Worm (Caenorhabditis elegans) whole organism, midembryonic: Measurements from ENCODE around the gene clec-164.

Experiments
- T22C8.4 ChIP-seq: fragments of 200-800 bp; sonication (Bioruptor generic); IDR thresholded peaks from 2 replicates; pipeline ENCODE4 v1.3.6; 2022; ENCODE audit warnings: missing genetic modification characterization, missing compliant biosample characterization
- cog-1 ChIP-seq: sonication (generic microtip); optimal IDR thresholded peaks from 2 replicates; lab custom pipeline; 2016; ENCODE audit warnings: missing genetic modification characterization, missing compliant biosample characterization
- flt-1 ChIP-seq: fragments of 200-800 bp; sonication (Bioruptor generic); IDR thresholded peaks from 2 replicates; pipeline ENCODE4 v1.3.6; 2022; ENCODE audit warnings: missing genetic modification characterization, missing compliant biosample characterization
- klf-2 ChIP-seq: fragments of 200-800 bp; sonication (Bioruptor generic); conservative IDR thresholded peaks from 2 replicates; pipeline ENCODE4 v1.3.6; 2022; ENCODE audit warnings: missing genetic modification reagents, missing genetic modification characterization, missing compliant biosample characterization
- med-1 ChIP-seq: sonication (generic microtip); optimal IDR thresholded peaks from 2 replicates; lab custom pipeline; 2017; ENCODE audit warnings: missing genetic modification characterization, mild to moderate bottlenecking, missing compliant biosample characterization, antibody characterized with exemption, missing genetic modification reagents; ENCODE audit not compliant: insufficient read depth
- ref-1 ChIP-seq: fragments of 200-800 bp; sonication (Bioruptor generic); conservative IDR thresholded peaks from 2 replicates; pipeline ENCODE4 v1.3.6; 2022; ENCODE audit warnings: missing genetic modification reagents, missing genetic modification characterization, missing compliant biosample characterization
- tab-1 ChIP-seq: fragments of 200-800 bp; sonication (Bioruptor generic); IDR thresholded peaks from 2 replicates; pipeline ENCODE4 v1.3.6; 2022; ENCODE audit warnings: missing genetic modification characterization, missing compliant biosample characterization
- ztf-23 ChIP-seq: fragments of 200-800 bp; sonication (Bioruptor generic); IDR thresholded peaks from 2 replicates; pipeline ENCODE4 v1.3.6; 2022; ENCODE audit warnings: missing genetic modification reagents, missing genetic modification characterization, missing compliant biosample characterization
- ztf-29 ChIP-seq: fragments of 200-800 bp; sonication (Bioruptor generic); IDR thresholded peaks from 2 replicates; pipeline ENCODE4 v1.3.6; 2022; ENCODE audit warnings: missing genetic modification reagents, missing genetic modification characterization, missing compliant biosample characterization

Gene clec-164

DNA sequence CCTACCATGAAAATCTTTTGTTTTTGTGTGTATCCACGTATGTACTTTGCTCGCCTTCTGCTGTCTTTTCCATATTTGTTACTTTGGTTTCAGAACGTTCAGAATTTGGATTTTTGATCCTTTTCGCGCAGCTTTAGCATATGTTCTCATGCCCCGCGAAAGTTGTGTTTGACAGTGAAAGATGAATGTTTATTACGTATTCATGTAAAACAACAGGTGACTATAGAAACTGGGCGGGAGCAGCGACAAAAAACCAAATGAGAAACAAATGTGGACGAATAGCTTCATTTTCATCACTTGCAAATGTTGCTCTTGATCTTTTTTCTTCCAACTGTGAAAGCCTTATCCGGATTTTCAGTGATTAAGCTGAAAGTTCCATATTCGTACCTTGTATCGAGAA lies at the start of gene clec-164:
Gene clec-164 (plus strand): TSS at position 301 of the 400 bp plus-strand sequence.
- TF ChIP-seq T22C8.4 (GFP tag; lab: Robert Waterston, UW), result no peak
- no peak for TF ChIP-seq ztf-29 (GFP tag; lab: Robert Waterston, UW)
- no peak for TF ChIP-seq klf-2 (GFP tag; lab: Robert Waterston, UW)
- TF ChIP-seq tab-1 (GFP tag; lab: Robert Waterston, UW), result no peak
- TF ChIP-seq flt-1 (GFP tag; lab: Robert Waterston, UW), result no peak
- no peak for TF ChIP-seq cog-1
- TF ChIP-seq ztf-23 (GFP tag; lab: Robert Waterston, UW), result no peak
- TF ChIP-seq med-1 (GFP tag; lab: Kevin White, UChicago), result no peak
- no peak for TF ChIP-seq ref-1 (GFP tag; lab: Robert Waterston, UW)

DNA sequence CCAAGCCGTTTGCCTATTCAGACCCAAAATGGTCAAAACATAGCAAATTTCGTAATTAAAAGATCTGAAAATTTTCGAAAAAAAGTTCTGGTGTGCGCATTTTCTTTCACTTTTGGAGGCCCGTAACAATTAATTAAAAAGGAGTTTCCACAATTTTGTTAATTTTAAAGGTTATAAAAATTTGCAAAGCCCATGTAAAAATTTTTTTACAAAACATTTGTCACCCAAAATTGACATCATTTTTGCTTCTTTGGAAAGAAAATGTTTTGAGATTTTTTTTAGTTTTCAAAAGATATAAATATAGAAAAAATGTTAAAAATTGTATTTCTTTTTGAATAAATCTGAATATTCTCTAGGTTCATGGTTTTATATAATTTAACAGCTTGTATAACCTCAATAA lies 49.4 kb upstream of the clec-164 start, which contains the start of gene K11H12.6:
Gene K11H12.6 (plus strand): TSS at position 301 of the 400 bp plus-strand sequence.
- TF ChIP-seq med-1 (GFP tag; lab: Kevin White, UChicago), result no peak

DNA sequence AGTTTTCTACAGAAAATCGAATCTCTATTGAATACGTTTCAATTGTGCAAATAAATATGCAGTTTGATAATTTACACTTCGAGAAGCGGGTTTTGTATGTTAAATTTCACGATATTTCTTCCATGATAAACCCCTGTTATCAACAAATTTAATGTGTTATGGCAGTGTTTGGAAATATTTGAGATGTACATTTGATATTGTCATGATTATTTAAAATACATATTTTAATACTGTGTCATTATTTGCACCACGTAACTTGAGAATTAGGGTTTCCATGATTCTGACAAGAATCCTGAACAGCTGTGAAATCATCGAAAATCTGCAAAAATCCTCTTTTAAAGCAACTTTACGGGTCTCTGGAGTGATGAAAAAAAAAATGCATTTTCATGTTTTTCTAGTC lies 46.0 kb upstream of the clec-164 start, which contains the start of gene K11H12.11:
Gene K11H12.11 (minus strand): TSS at position 101 of the 400 bp plus-strand sequence.
- TF ChIP-seq ztf-23 (GFP tag; lab: Robert Waterston, UW) (no peak), ztf-29 (GFP tag; lab: Robert Waterston, UW) (no peak), ref-1 (GFP tag; lab: Robert Waterston, UW) (no peak), T22C8.4 (GFP tag; lab: Robert Waterston, UW) (no peak), klf-2 (GFP tag; lab: Robert Waterston, UW) (no peak), med-1 (GFP tag; lab: Kevin White, UChicago) (no peak), flt-1 (GFP tag; lab: Robert Waterston, UW) (no peak), tab-1 (GFP tag; lab: Robert Waterston, UW) (no peak), cog-1 (no peak)

DNA sequence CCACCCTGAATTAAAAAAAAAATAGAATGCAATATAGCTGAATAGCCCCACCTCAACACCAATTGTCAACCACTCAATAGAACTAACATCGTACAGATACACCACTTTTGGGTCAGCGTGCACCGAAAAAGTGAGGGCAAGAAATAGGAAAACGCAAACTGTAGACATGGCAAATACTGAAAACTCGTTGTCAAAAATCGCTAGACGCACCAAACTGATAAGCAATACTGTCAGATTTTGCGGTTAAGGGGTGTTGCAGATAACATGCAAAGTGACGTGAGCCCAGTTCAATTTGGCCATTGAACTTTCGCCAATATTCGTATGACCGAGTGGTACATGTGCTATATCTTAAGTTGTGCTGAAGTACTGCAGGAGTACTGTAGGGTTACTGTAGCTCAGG lies 43.1 kb upstream of the clec-164 start, which contains the start of gene K11H12.3:
Gene K11H12.3 (minus strand): TSS at position 168 of the 400 bp plus-strand sequence.
- no peak for TF ChIP-seq T22C8.4 (GFP tag; lab: Robert Waterston, UW)
- no peak for TF ChIP-seq med-1 (GFP tag; lab: Kevin White, UChicago)
- TF ChIP-seq flt-1 (GFP tag; lab: Robert Waterston, UW), result no peak
- TF ChIP-seq ztf-29 (GFP tag; lab: Robert Waterston, UW), result no peak
- TF ChIP-seq klf-2 (GFP tag; lab: Robert Waterston, UW), result no peak
- TF ChIP-seq tab-1 (GFP tag; lab: Robert Waterston, UW), result no peak
- no peak for TF ChIP-seq ref-1 (GFP tag; lab: Robert Waterston, UW)
- no peak for TF ChIP-seq ztf-23 (GFP tag; lab: Robert Waterston, UW)
- no peak for TF ChIP-seq cog-1

DNA sequence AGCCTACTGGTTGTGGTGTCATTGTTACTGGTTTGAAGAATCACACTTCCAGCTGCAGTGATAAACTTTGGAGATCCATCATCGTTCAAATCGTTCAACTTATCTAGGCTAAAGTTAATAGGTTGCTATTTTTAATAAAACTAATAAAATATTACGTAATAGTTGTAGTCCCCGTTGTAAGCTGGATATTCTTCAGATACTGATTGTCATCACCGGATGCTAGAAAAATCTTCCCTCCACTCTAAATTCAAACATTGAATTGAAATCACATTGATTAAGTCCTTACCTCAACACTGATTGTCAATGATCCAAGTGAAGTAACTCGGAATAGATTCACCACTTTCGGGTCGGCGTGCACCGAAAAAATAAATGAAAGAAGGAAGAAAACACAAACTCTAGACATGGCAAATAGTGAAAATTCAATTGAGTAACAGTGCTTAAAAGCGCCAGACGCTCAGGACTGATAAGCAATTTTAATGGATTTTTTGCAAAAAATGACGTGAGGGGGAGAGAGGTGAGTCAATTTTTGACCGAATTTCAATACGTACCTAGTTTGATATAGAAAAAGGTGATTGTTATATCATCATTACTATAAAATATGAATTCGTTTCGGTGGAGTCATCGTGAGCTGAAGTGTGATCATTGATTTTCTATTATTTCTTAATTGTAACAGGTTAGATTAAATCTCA lies 40.8 kb upstream of the clec-164 start, which contains the start of the genes K11H12.4 and K11H12.10:
Gene K11H12.4 (minus strand): TSS at position 413 of the 689 bp plus-strand sequence.
Gene K11H12.10 (plus strand): TSS at position 605 of the 689 bp plus-strand sequence.
- TF ChIP-seq ztf-23 (GFP tag; lab: Robert Waterston, UW) (no peak), klf-2 (GFP tag; lab: Robert Waterston, UW) (no peak), tab-1 (GFP tag; lab: Robert Waterston, UW) (no peak), ztf-29 (GFP tag; lab: Robert Waterston, UW) (no peak), flt-1 (GFP tag; lab: Robert Waterston, UW) (no peak), T22C8.4 (GFP tag; lab: Robert Waterston, UW) (no peak), med-1 (GFP tag; lab: Kevin White, UChicago) (no peak)

DNA sequence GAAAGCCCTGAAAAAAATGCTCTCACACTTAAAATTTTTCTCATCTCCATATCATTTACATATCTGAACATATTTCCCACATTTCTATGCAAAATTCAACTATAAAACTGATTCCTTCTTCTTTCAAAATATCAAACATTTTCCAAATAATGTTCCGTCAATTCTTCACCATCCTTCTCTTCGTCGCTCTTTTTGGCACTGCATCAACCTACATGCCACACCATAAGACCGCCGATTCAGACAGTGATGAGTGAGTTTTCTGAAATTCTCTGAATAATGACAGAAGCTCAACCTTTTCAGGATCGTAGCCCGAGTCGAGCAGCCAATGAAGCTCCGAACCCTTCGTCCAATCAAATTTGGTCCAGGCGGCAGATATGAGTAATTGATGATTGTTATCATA lies 40.1 kb upstream of the clec-164 start, which contains the start of gene K11H12.5:
Gene K11H12.5 (plus strand): TSS at position 301 of the 400 bp plus-strand sequence.
- TF ChIP-seq klf-2 (GFP tag; lab: Robert Waterston, UW) (no peak), ztf-23 (GFP tag; lab: Robert Waterston, UW) (no peak), ref-1 (GFP tag; lab: Robert Waterston, UW) (no peak), flt-1 (GFP tag; lab: Robert Waterston, UW) (no peak), cog-1 (no peak), tab-1 (GFP tag; lab: Robert Waterston, UW) (no peak), T22C8.4 (GFP tag; lab: Robert Waterston, UW) (no peak), med-1 (GFP tag; lab: Kevin White, UChicago) (no peak), ztf-29 (GFP tag; lab: Robert Waterston, UW) (no peak)

DNA sequence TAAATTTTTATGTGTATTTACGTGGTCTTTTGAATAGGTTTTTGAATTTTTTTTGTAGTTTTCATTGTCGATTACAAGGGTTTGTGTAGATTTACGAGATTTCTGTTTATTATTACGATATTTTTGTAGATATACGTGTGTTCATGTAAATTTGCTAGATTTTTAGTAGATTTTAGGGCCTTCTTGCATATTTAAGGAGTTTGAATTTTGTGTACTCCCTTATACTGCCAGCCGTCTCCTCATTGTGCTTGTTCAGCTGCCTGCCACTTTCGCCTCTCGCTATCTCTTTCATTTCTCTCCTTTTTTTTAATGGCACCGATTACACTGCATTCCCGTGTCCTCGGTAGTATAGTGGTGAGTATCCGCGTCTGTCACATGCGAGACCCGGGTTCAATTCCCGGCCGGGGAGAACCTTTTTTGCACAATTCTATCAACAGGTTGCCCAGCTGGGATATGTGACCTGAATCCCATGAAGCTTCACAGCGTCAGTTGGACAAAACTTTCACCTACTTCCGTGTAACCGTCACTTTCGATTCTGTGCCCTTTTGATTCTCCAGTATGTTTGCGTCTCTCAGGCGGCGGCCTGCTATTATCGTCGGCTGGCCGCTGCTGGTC lies 33.6 kb upstream of the clec-164 start:
- TF ChIP-seq klf-2 (GFP tag; lab: Robert Waterston, UW) (peak; percentile 88), ref-1 (GFP tag; lab: Robert Waterston, UW) (peak; percentile 75), cog-1 (peak; percentile 40), med-1 (GFP tag; lab: Kevin White, UChicago) (peak; percentile 53), ztf-29 (GFP tag; lab: Robert Waterston, UW) (peak; percentile 79), T22C8.4 (GFP tag; lab: Robert Waterston, UW) (peak; percentile 79), ztf-23 (GFP tag; lab: Robert Waterston, UW) (peak; percentile 89), flt-1 (GFP tag; lab: Robert Waterston, UW) (peak; percentile 94), tab-1 (GFP tag; lab: Robert Waterston, UW) (peak; percentile 86)

DNA sequence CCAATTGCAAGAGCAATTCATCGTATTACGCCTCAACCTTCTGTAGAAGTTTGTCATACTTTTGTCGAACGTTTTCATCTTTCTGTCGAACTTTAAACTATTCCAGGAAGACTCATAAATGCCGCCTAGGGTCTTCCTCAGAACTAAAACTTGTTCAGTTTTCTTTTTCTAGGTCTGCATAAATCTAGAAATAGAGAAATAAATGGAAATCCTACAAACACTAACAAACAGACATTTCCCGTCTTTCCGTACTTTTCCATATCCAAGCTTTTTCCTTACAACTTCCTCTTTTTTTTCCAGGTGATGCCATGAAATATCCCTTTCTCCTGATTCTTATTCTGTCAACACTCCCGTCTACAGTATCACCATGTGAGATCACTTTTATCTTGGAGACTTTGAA lies 32.2 kb upstream of the clec-164 start, which contains the start of gene cutl-28:
Gene cutl-28 (plus strand): TSS at position 301 of the 400 bp plus-strand sequence.
- TF ChIP-seq ref-1 (GFP tag; lab: Robert Waterston, UW) (no peak), med-1 (GFP tag; lab: Kevin White, UChicago) (no peak), cog-1 (no peak), ztf-29 (GFP tag; lab: Robert Waterston, UW) (no peak), flt-1 (GFP tag; lab: Robert Waterston, UW) (no peak), tab-1 (GFP tag; lab: Robert Waterston, UW) (no peak), klf-2 (GFP tag; lab: Robert Waterston, UW) (no peak), T22C8.4 (GFP tag; lab: Robert Waterston, UW) (no peak), ztf-23 (GFP tag; lab: Robert Waterston, UW) (no peak)
